Worm (Caenorhabditis elegans) whole organism, young adult: Measurements from ENCODE around the gene Y105C5A.1270.

ENCODE experiments used
- B0261.1 ChIP-seq: sonication (generic microtip); optimal IDR thresholded peaks from 2 replicates; lab custom pipeline; 2016; ENCODE audit warnings: mild to moderate bottlenecking, missing genetic modification characterization, moderate library complexity, missing compliant biosample characterization
- C17E4.6 ChIP-seq: fragments of 200-800 bp; sonication (Bioruptor generic); IDR thresholded peaks from 2 replicates; pipeline ENCODE4 v1.3.6; 2022; ENCODE audit warnings: missing genetic modification reagents, missing genetic modification characterization, missing compliant biosample characterization
- D2030.7 ChIP-seq: fragments of 200-800 bp; sonication (Bioruptor generic); IDR thresholded peaks from 2 replicates; pipeline ENCODE4 v1.3.6; 2022; ENCODE audit warnings: missing genetic modification reagents, missing genetic modification characterization, missing compliant biosample characterization
- F23B12.7 ChIP-seq: sonication (generic microtip); optimal IDR thresholded peaks from 2 replicates; lab custom pipeline; 2017; ENCODE audit warnings: missing genetic modification characterization, mild to moderate bottlenecking, missing compliant biosample characterization, antibody characterized with exemption, moderate library complexity; ENCODE audit not compliant: insufficient read depth
- F33H1.4 ChIP-seq: fragments of 200-800 bp; sonication (Bioruptor generic); IDR thresholded peaks from 2 replicates; pipeline ENCODE4 v1.3.6; 2022; ENCODE audit warnings: missing genetic modification reagents, missing genetic modification characterization, missing compliant biosample characterization
- F39B2.1 ChIP-seq: fragments of 200-800 bp; sonication (Bioruptor generic); IDR thresholded peaks from 2 replicates; pipeline ENCODE4 v1.3.6; 2022; ENCODE audit warnings: missing genetic modification reagents, missing genetic modification characterization, missing compliant biosample characterization
- F49E8.2 ChIP-seq: sonication (generic microtip); optimal IDR thresholded peaks from 3 replicates; lab custom pipeline; 2017; ENCODE audit warnings: missing genetic modification characterization, mild to moderate bottlenecking, missing compliant biosample characterization, antibody characterized with exemption, moderate library complexity; ENCODE audit not compliant: insufficient read depth
- F57A8.1 ChIP-seq: fragments of 200-800 bp; sonication (Bioruptor generic); optimal IDR thresholded peaks from 2 replicates; lab custom pipeline; 2018; ENCODE audit warnings: mild to moderate bottlenecking, missing genetic modification characterization, moderate library complexity, missing compliant biosample characterization
- K11D2.4 ChIP-seq: fragments of 200-800 bp; sonication (Bioruptor generic); IDR thresholded peaks from 2 replicates; pipeline ENCODE4 v1.3.6; 2022; ENCODE audit warnings: missing genetic modification reagents, missing genetic modification characterization, missing compliant biosample characterization
- T07F8.4 ChIP-seq: sonication (generic microtip); optimal IDR thresholded peaks from 2 replicates; lab custom pipeline; 2016; ENCODE audit warnings: mild to moderate bottlenecking, missing genetic modification characterization, moderate library complexity, missing compliant biosample characterization
- Y53F4B.3 ChIP-seq: fragments of 200-800 bp; sonication (Bioruptor generic); IDR thresholded peaks from 2 replicates; pipeline ENCODE4 v1.3.6; 2022; ENCODE audit warnings: missing genetic modification reagents, missing genetic modification characterization, missing compliant biosample characterization
- Y56A3A.18 ChIP-seq: fragments of 200-800 bp; sonication (Bioruptor generic); IDR thresholded peaks from 2 replicates; pipeline ENCODE4 v1.3.6; 2022; ENCODE audit warnings: missing genetic modification reagents, missing genetic modification characterization, missing compliant biosample characterization
- Y79H2A.3 ChIP-seq: fragments of 200-800 bp; sonication (Bioruptor generic); conservative IDR thresholded peaks from 2 replicates; pipeline ENCODE4 v1.3.6; 2022; ENCODE audit warnings: missing genetic modification reagents, missing genetic modification characterization, missing compliant biosample characterization
- ZK185.1 ChIP-seq: sonication (generic microtip); optimal IDR thresholded peaks from 2 replicates; lab custom pipeline; 2016; ENCODE audit warnings: mild to moderate bottlenecking, missing genetic modification characterization, missing compliant biosample characterization; ENCODE audit not compliant: poor library complexity, severe bottlenecking
- aptf-3 ChIP-seq: fragments of 200-800 bp; sonication (Bioruptor generic); IDR thresholded peaks from 2 replicates; pipeline ENCODE4 v1.3.6; 2022; ENCODE audit warnings: missing genetic modification characterization, missing compliant biosample characterization
- attf-5 ChIP-seq: fragments of 200-800 bp; sonication (Bioruptor generic); optimal IDR thresholded peaks from 2 replicates; lab custom pipeline; 2018; ENCODE audit warnings: mild to moderate bottlenecking, missing genetic modification characterization, missing compliant biosample characterization
- bed-1 ChIP-seq: fragments of 200-800 bp; sonication (Bioruptor generic); IDR thresholded peaks from 2 replicates; pipeline ENCODE4 v1.3.6; 2022; ENCODE audit warnings: missing genetic modification reagents, missing genetic modification characterization, missing compliant biosample characterization
- bed-2 ChIP-seq: fragments of 200-800 bp; sonication (Bioruptor generic); IDR thresholded peaks from 2 replicates; pipeline ENCODE4 v1.3.6; 2022; ENCODE audit warnings: missing genetic modification reagents, missing genetic modification characterization, missing compliant biosample characterization
- ccch-3 ChIP-seq: fragments of 200-800 bp; sonication (Bioruptor generic); optimal IDR thresholded peaks from 2 replicates; lab custom pipeline; 2018; ENCODE audit warnings: mild to moderate bottlenecking, missing genetic modification characterization, missing compliant biosample characterization
- ceh-27 ChIP-seq: fragments of 200-800 bp; sonication (Bioruptor generic); optimal IDR thresholded peaks from 2 replicates; lab custom pipeline; 2018; ENCODE audit warnings: mild to moderate bottlenecking, missing genetic modification characterization, moderate library complexity, missing compliant biosample characterization
- ceh-58 ChIP-seq: fragments of 200-800 bp; sonication (Bioruptor generic); IDR thresholded peaks from 2 replicates; pipeline ENCODE4 v1.3.6; 2022; ENCODE audit warnings: missing genetic modification characterization, missing compliant biosample characterization
- ceh-79 ChIP-seq: sonication (generic microtip); optimal IDR thresholded peaks from 2 replicates; lab custom pipeline; 2017; ENCODE audit warnings: mild to moderate bottlenecking, missing genetic modification characterization, missing compliant biosample characterization
- dpl-1 ChIP-seq: fragments of 150-350 bp; optimal IDR thresholded peaks from 2 replicates; lab custom pipeline; 2014; ENCODE audit warnings: missing biosample characterization, missing genetic modification reagents, missing genetic modification characterization
- egl-18 ChIP-seq: fragments of 200-800 bp; sonication (Bioruptor generic); IDR thresholded peaks from 2 replicates; pipeline ENCODE4 v1.3.6; 2022; ENCODE audit warnings: missing genetic modification reagents, missing genetic modification characterization, missing compliant biosample characterization
- egl-44 ChIP-seq: fragments of 200-800 bp; sonication (Bioruptor generic); IDR thresholded peaks from 2 replicates; pipeline ENCODE4 v1.3.6; 2022; ENCODE audit warnings: missing genetic modification reagents, missing genetic modification characterization, missing compliant biosample characterization
- ets-4 ChIP-seq: fragments of 200-800 bp; sonication (Bioruptor generic); optimal IDR thresholded peaks from 2 replicates; lab custom pipeline; 2018; ENCODE audit warnings: mild to moderate bottlenecking, missing genetic modification characterization, missing compliant biosample characterization
- hmg-1.2 ChIP-seq: fragments of 200-800 bp; sonication (Bioruptor generic); IDR thresholded peaks from 2 replicates; pipeline ENCODE4 v1.3.6; 2022; ENCODE audit warnings: missing genetic modification reagents, missing genetic modification characterization, missing compliant biosample characterization
- hmg-20 ChIP-seq: fragments of 200-800 bp; sonication (Bioruptor generic); IDR thresholded peaks from 2 replicates; pipeline ENCODE4 v1.3.6; 2022; ENCODE audit warnings: missing genetic modification reagents, missing genetic modification characterization, missing compliant biosample characterization
- lag-1 ChIP-seq: fragments of 200-800 bp; sonication (Bioruptor generic); IDR thresholded peaks from 2 replicates; pipeline ENCODE4 v1.3.6; 2022; ENCODE audit warnings: missing genetic modification reagents, missing genetic modification characterization, missing compliant biosample characterization
- lin-26 ChIP-seq: fragments of 200-800 bp; sonication (Bioruptor generic); IDR thresholded peaks from 2 replicates; pipeline ENCODE4 v1.3.6; 2022; ENCODE audit warnings: missing genetic modification reagents, missing genetic modification characterization, missing compliant biosample characterization
- lin-35 ChIP-seq, 3 experiments: fragments of 150-350 bp in 2 of 3; sonication (generic microtip) in 1 of 3; optimal IDR thresholded peaks; 2 replicates each; lab custom pipeline; 2014 to 2018; ENCODE audit warnings: missing biosample characterization in 3 of 3, missing genetic modification characterization in 3 of 3, missing genetic modification reagents in 3 of 3
- lin-40 ChIP-seq: sonication (generic microtip); optimal IDR thresholded peaks from 2 replicates; lab custom pipeline; 2016; ENCODE audit warnings: missing genetic modification characterization, mild to moderate bottlenecking, missing compliant biosample characterization, missing genotype, missing genetic modification reagents
- lir-1 ChIP-seq: fragments of 200-800 bp; sonication (Bioruptor generic); conservative IDR thresholded peaks from 2 replicates; pipeline ENCODE4 v1.3.6; 2022; ENCODE audit warnings: missing genetic modification reagents, missing genetic modification characterization, missing compliant biosample characterization
- mes-4 ChIP-seq: sonication (generic microtip); optimal IDR thresholded peaks from 2 replicates; lab custom pipeline; 2016; ENCODE audit warnings: missing genotype, missing genetic modification characterization, missing compliant biosample characterization
- nfya-2 ChIP-seq: fragments of 200-800 bp; sonication (Bioruptor generic); IDR thresholded peaks from 2 replicates; pipeline ENCODE4 v1.3.6; 2022; ENCODE audit warnings: missing genetic modification reagents, missing genetic modification characterization, missing compliant biosample characterization
- nfyb-1 ChIP-seq: fragments of 200-800 bp; sonication (Bioruptor generic); IDR thresholded peaks from 2 replicates; pipeline ENCODE4 v1.3.6; 2022; ENCODE audit warnings: missing genetic modification reagents, missing genetic modification characterization, missing compliant biosample characterization
- nhr-80 ChIP-seq: sonication (generic microtip); optimal IDR thresholded peaks from 2 replicates; lab custom pipeline; 2016; ENCODE audit warnings: missing genetic modification characterization, missing compliant biosample characterization
- pbrm-1 ChIP-seq: fragments of 200-800 bp; sonication (Bioruptor generic); IDR thresholded peaks from 2 replicates; pipeline ENCODE4 v1.3.6; 2022; ENCODE audit warnings: missing genetic modification reagents, missing genetic modification characterization, missing compliant biosample characterization
- repo-1 ChIP-seq: sonication (generic microtip); optimal IDR thresholded peaks from 2 replicates; lab custom pipeline; 2017; ENCODE audit warnings: mild to moderate bottlenecking, missing genetic modification characterization, missing compliant biosample characterization
- snpc-1.1 ChIP-seq: sonication (generic microtip); optimal IDR thresholded peaks from 2 replicates; lab custom pipeline; 2017; ENCODE audit warnings: missing genetic modification characterization, mild to moderate bottlenecking, missing compliant biosample characterization, antibody characterized with exemption, moderate library complexity, missing genotype, missing genetic modification reagents; ENCODE audit not compliant: insufficient read depth
- snpc-1.3 ChIP-seq: sonication (generic microtip); optimal IDR thresholded peaks from 2 replicates; lab custom pipeline; 2017; ENCODE audit warnings: missing genetic modification characterization, mild to moderate bottlenecking, missing compliant biosample characterization, antibody characterized with exemption, moderate library complexity, missing genotype, missing genetic modification reagents; ENCODE audit not compliant: insufficient read depth
- snpc-3.4 ChIP-seq: sonication (generic microtip); optimal IDR thresholded peaks from 2 replicates; lab custom pipeline; 2017; ENCODE audit warnings: missing genetic modification characterization, mild to moderate bottlenecking, missing compliant biosample characterization, antibody characterized with exemption, moderate library complexity, missing genotype, missing genetic modification reagents
- tlf-1 ChIP-seq: fragments of 200-800 bp; sonication (Bioruptor generic); optimal IDR thresholded peaks from 2 replicates; lab custom pipeline; 2018; ENCODE audit warnings: mild to moderate bottlenecking, missing genetic modification characterization, missing compliant biosample characterization
- unc-62 ChIP-seq: fragments of 150-350 bp; optimal IDR thresholded peaks from 2 replicates; lab custom pipeline; 2014; ENCODE audit warnings: missing biosample characterization, missing genetic modification reagents, missing genetic modification characterization
- ztf-18 ChIP-seq: sonication (generic microtip); optimal IDR thresholded peaks from 2 replicates; lab custom pipeline; 2016; ENCODE audit warnings: missing genotype, mild to moderate bottlenecking, missing genetic modification characterization, missing compliant biosample characterization
- ztf-28 ChIP-seq: fragments of 200-800 bp; sonication (Bioruptor generic); IDR thresholded peaks from 2 replicates; pipeline ENCODE4 v1.3.6; 2022; ENCODE audit warnings: missing genetic modification reagents, missing genetic modification characterization, missing compliant biosample characterization
- ztf-6 ChIP-seq: fragments of 200-800 bp; sonication (Bioruptor generic); IDR thresholded peaks from 2 replicates; pipeline ENCODE4 v1.3.6; 2022; ENCODE audit warnings: missing genetic modification reagents, missing genetic modification characterization, missing compliant biosample characterization

Y105C5A.1270 gene

DNA sequence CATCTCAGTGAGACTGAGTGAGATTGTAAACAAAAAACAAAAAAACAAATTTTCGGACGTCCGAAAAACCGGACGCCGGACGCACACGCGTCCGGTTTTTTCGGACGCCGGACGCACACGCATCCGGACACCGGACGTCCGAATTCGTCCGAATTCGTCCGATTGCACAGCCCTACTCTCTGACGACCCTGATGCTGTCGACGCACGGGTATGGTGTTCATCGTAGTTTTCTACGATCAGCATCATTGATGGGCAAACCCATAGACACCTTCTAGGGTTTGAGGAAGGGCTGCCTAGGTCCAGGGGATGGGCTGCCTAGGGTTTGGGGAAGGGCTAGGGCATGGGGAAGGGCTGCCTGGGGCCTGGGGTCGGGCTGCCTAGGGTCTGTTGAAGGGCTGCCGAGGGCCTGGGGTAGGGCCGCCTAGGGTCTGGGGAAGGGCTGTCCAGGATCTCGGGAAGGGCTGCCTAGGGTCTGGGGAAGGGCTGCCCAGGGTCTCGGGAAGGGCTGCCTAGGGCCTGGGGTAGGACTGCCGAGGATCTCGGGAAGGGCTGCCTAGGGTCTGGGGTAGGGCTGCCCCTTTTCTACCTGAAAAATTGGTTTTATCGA is 7.5 kb upstream of the Y105C5A.1270 start:
- no peak for TF ChIP-seq lir-1
- no peak for TF ChIP-seq ztf-6 (GFP tag; lab: Robert Waterston, UW)
- no peak for TF ChIP-seq pbrm-1 (GFP tag; lab: Robert Waterston, UW)
- TF ChIP-seq bed-2 = no peak
- TF ChIP-seq nfyb-1 (GFP tag; lab: Robert Waterston, UW) = no peak
- no peak for TF ChIP-seq dpl-1 (GFP tag; lab: Kevin White, UChicago)
- TF ChIP-seq snpc-1.3 (tag; lab: Kevin White, UChicago) = no peak
- TF ChIP-seq K11D2.4 (GFP tag; lab: Robert Waterston, UW) = no peak
- TF ChIP-seq ets-4 (GFP tag; lab: Kevin White, UChicago) = no peak
- TF ChIP-seq attf-5 (GFP tag; lab: Kevin White, UChicago) = no peak
- TF ChIP-seq D2030.7 = peak; percentile 26; the same call in 1 of the 2 replicates
- no peak for TF ChIP-seq ztf-18 (tag; lab: Kevin White, UChicago)
- TF ChIP-seq ceh-27 (GFP tag; lab: Kevin White, UChicago) = no peak
- no peak for TF ChIP-seq Y56A3A.18 (GFP tag; lab: Robert Waterston, UW)
- no peak for TF ChIP-seq F23B12.7 (tag; lab: Kevin White, UChicago)
- TF ChIP-seq B0261.1 (tag; lab: Kevin White, UChicago) = no peak
- TF ChIP-seq ceh-58 (GFP tag; lab: Robert Waterston, UW) = no peak
- no peak for TF ChIP-seq unc-62 (GFP tag; lab: Kevin White, UChicago)
- TF ChIP-seq repo-1 (tag; lab: Kevin White, UChicago) = no peak
- TF ChIP-seq lin-35 (GFP tag; optimal IDR thresholded peaks at IDR 0.05; lab: Kevin White, UChicago) = no peak
- TF ChIP-seq hmg-1.2 = 0 out of 2 replicates have a peak, but pooled peaks have one; percentile 23
- TF ChIP-seq lin-40 = no peak
- TF ChIP-seq F33H1.4 (GFP tag; lab: Robert Waterston, UW) = 0 out of 2 replicates have a peak, but pooled peaks have one; percentile 11
- peak; percentile 52; the same call in 1 of the 2 replicates for TF ChIP-seq C17E4.6 (GFP tag; lab: Robert Waterston, UW)
- TF ChIP-seq lag-1 = 0 out of 2 replicates have a peak, but pooled peaks have one; percentile 36
- TF ChIP-seq lin-26 (GFP tag; lab: Robert Waterston, UW) = peak; percentile 57; the same call in 1 of the 2 replicates
- TF ChIP-seq ztf-28 = no peak
- TF ChIP-seq F49E8.2 (tag; lab: Kevin White, UChicago) = no peak
- no peak for TF ChIP-seq T07F8.4 (tag; lab: Kevin White, UChicago)
- TF ChIP-seq Y79H2A.3 (GFP tag; lab: Robert Waterston, UW) = 0 out of 2 replicates have a peak, but pooled peaks have one; percentile 16
- TF ChIP-seq tlf-1 (GFP tag; lab: Kevin White, UChicago) = no peak
- no peak for TF ChIP-seq ccch-3
- TF ChIP-seq snpc-1.1 (tag; lab: Kevin White, UChicago) = no peak
- TF ChIP-seq hmg-20 (GFP tag; lab: Robert Waterston, UW) = 0 out of 2 replicates have a peak, but pooled peaks have one; percentile 37
- TF ChIP-seq ceh-79 (tag; lab: Kevin White, UChicago) = no peak
- TF ChIP-seq aptf-3 (GFP tag; lab: Robert Waterston, UW) = peak; percentile 76; the same call in 1 of the 2 replicates
- peak; percentile 43; the same call in 1 of the 2 replicates for TF ChIP-seq egl-44 (GFP tag; lab: Robert Waterston, UW)
- no peak for TF ChIP-seq mes-4 (tag; lab: Kevin White, UChicago)
- TF ChIP-seq Y53F4B.3 = no peak
- TF ChIP-seq F39B2.1 = 0 out of 2 replicates have a peak, but pooled peaks have one; percentile 29
- TF ChIP-seq ZK185.1 (tag; lab: Kevin White, UChicago) = no peak
- TF ChIP-seq nfya-2 (GFP tag; lab: Robert Waterston, UW) = no peak
- TF ChIP-seq egl-18 (GFP tag; lab: Robert Waterston, UW) = no peak
- no peak for TF ChIP-seq bed-1
- no peak for TF ChIP-seq snpc-3.4 (tag; lab: Kevin White, UChicago)
- no peak for TF ChIP-seq F57A8.1 (GFP tag; lab: Kevin White, UChicago)
- TF ChIP-seq nhr-80 (tag; lab: Kevin White, UChicago) = no peak
